Worm (Caenorhabditis elegans) whole organism, L4/young adult: ENCODE data around the gene plc-2.

Source experiments
- W03F9.2 ChIP-seq: fragments of 150-350 bp; optimal IDR thresholded peaks from 2 replicates; lab custom pipeline; 2014; ENCODE audit warnings: missing biosample characterization, missing genetic modification characterization
- dao-5 ChIP-seq: sonication (generic microtip); optimal IDR thresholded peaks from 2 replicates; lab custom pipeline; 2016; ENCODE audit warnings: missing genotype, missing genetic modification characterization, moderate library complexity, missing compliant biosample characterization
- him-1 ChIP-seq: sonication (generic microtip); optimal IDR thresholded peaks from 2 replicates; lab custom pipeline; 2016; ENCODE audit warnings: missing genotype, missing genetic modification reagents, missing genetic modification characterization, missing compliant biosample characterization

DNA sequence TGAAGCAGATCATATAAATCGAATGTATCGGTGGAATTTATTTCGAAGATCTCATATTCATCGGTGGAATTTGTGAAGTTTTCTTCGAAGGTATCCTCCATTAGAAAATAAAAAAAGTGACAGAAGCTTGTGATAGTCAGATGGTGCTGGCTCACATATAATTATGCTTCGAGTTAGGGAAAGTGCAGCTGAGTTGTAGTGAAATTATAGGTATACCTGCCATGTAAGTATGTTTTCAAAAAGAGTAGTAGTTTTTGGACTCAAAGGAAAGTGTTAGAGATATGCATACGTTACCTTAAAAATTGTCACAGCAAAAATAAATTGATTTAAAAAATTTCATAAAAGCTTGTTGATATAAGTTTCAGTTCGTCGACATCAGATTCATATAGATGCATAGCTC, 47.8 kb downstream of the plc-2 start, which contains the start of gene srw-11:
- TF ChIP-seq him-1 (tag; lab: Kevin White, UChicago) (no peak), W03F9.2 (tag; lab: Kevin White, UChicago) (no peak), dao-5 (tag; lab: Kevin White, UChicago) (no peak)
